Worm (Caenorhabditis elegans): ENCODE data around the gene W03F9.4.
A peak's percentile ranks its signal among the peaks of the same experiment; 100 is the strongest.

W03F9.4 gene

ce11 chrV:185694-186217 is 34.6 kb upstream of the W03F9.4 start, which contains the start of gene arid-1 (continued):
- TF ChIP-seq vab-7 (GFP tag; IDR thresholded peaks at IDR 0.05) = no peak
- TF ChIP-seq R02D3.7 (tag; optimal IDR thresholded peaks at IDR 0.05) = no peak
- no peak for TF ChIP-seq sdz-12 (GFP tag; optimal IDR thresholded peaks at IDR 0.05)
- TF ChIP-seq T20F7.1 (GFP tag; optimal IDR thresholded peaks at IDR 0.05) = no peak
- TF ChIP-seq F26F4.8 (GFP tag; conservative IDR thresholded peaks at IDR 0.05) = no peak
- no peak for TF ChIP-seq attf-4 (tag; optimal IDR thresholded peaks at IDR 0.05)
- TF ChIP-seq tra-1 (GFP tag; IDR thresholded peaks at IDR 0.05) = no peak
- TF ChIP-seq ama-1 (optimal IDR thresholded peaks at IDR 0.05) = no peak
- TF ChIP-seq pha-4 (GFP tag; IDR thresholded peaks at IDR 0.05) = no peak
- TF ChIP-seq pha-4 (tag; optimal IDR thresholded peaks at IDR 0.05) = no peak
- no peak for TF ChIP-seq F44E2.7 (GFP tag; IDR thresholded peaks at IDR 0.05)
- TF ChIP-seq lin-13 (GFP tag; optimal IDR thresholded peaks at IDR 0.05) = no peak
- no peak for TF ChIP-seq lin-39 (tag; optimal IDR thresholded peaks at IDR 0.05)
- TF ChIP-seq spr-1 (tag; optimal IDR thresholded peaks at IDR 0.05) = no peak
- TF ChIP-seq mxl-3 (GFP tag; optimal IDR thresholded peaks at IDR 0.05) = no peak
- no peak for TF ChIP-seq hif-1 (tag; optimal IDR thresholded peaks at IDR 0.05)
- no peak for TF ChIP-seq snpc-1.2 (GFP tag; IDR thresholded peaks at IDR 0.05)
- TF ChIP-seq D1046.2 (GFP tag; IDR thresholded peaks at IDR 0.05) = no peak
- TF ChIP-seq dmd-6 (GFP tag; IDR thresholded peaks at IDR 0.05) = peak; percentile 12; the same call in 1 of the 2 replicates
- peak; percentile 55 for TF ChIP-seq lin-38 (GFP tag; IDR thresholded peaks at IDR 0.05)
- no peak for TF ChIP-seq nhr-237 (tag; optimal IDR thresholded peaks at IDR 0.05)
- no peak for TF ChIP-seq lin-15B (tag; optimal IDR thresholded peaks at IDR 0.05)
- TF ChIP-seq ceh-32 (tag; optimal IDR thresholded peaks at IDR 0.05; ENCODE audit: poor library complexity) = no peak
- no peak for TF ChIP-seq zfp-2 (tag; optimal IDR thresholded peaks at IDR 0.05)
- TF ChIP-seq ztf-11 (tag; optimal IDR thresholded peaks at IDR 0.05) = no peak
- TF ChIP-seq nhr-102 (tag; optimal IDR thresholded peaks at IDR 0.05) = no peak
- peak; percentile 71 for TF ChIP-seq hlh-30 (tag; optimal IDR thresholded peaks at IDR 0.05; ENCODE audit: insufficient read depth)
- no peak for TF ChIP-seq fos-1 (tag; optimal IDR thresholded peaks at IDR 0.05)
- no peak for TF ChIP-seq skn-1 (tag; optimal IDR thresholded peaks at IDR 0.05)
- TF ChIP-seq T26A8.4 (GFP tag; IDR thresholded peaks at IDR 0.05) = no peak
- TF ChIP-seq php-3 (GFP tag; IDR thresholded peaks at IDR 0.05) = no peak
- TF ChIP-seq hlh-11 (tag; optimal IDR thresholded peaks at IDR 0.05) = peak; percentile 26
- TF ChIP-seq dmd-8 (GFP tag; IDR thresholded peaks at IDR 0.05) = no peak

- TF ChIP-seq snpc-4 (tag; optimal IDR thresholded peaks at IDR 0.05) (no peak), D1046.2 (GFP tag; IDR thresholded peaks at IDR 0.05) (no peak), egl-43 (GFP tag; IDR thresholded peaks at IDR 0.05) (no peak), zip-2 (tag; optimal IDR thresholded peaks at IDR 0.05) (no peak), mep-1 (tag; optimal IDR thresholded peaks at IDR 0.05) (no peak), pqm-1 (tag; optimal IDR thresholded peaks at IDR 0.05) (no peak), lim-7 (GFP tag; IDR thresholded peaks at IDR 0.05) (no peak), cey-2 (tag; optimal IDR thresholded peaks at IDR 0.05; ENCODE audit: borderline replicate concordance, insufficient read depth) (no peak), ceh-44 (GFP tag; IDR thresholded peaks at IDR 0.05) (no peak)
These were observed 33.9 kb upstream of the W03F9.4 start for ce11 chrV:185124-185523.
